Worm (Caenorhabditis elegans): Measurements from ENCODE around the gene argk-1.

argk-1 gene

ce11 chrV:16103594-16103993 is at the start of gene argk-1:
Gene argk-1 (plus strand): TSS chrV:16103894.
- no peak for TF ChIP-seq nhr-237 (tag; optimal IDR thresholded peaks at IDR 0.05)
- TF ChIP-seq hlh-1 (tag; optimal IDR thresholded peaks at IDR 0.05): no peak
- TF ChIP-seq bed-3 (GFP tag; optimal IDR thresholded peaks at IDR 0.05): no peak
- TF ChIP-seq nhr-28 (tag; optimal IDR thresholded peaks at IDR 0.05): no peak
- no peak for TF ChIP-seq mls-2 (tag; optimal IDR thresholded peaks at IDR 0.05)
- no peak for TF ChIP-seq cnd-1 (tag; optimal IDR thresholded peaks at IDR 0.05)
- no peak for TF ChIP-seq mep-1 (tag; optimal IDR thresholded peaks at IDR 0.05)
- TF ChIP-seq nhr-12 (tag; optimal IDR thresholded peaks at IDR 0.05): no peak
- no peak for TF ChIP-seq lin-13 (tag; optimal IDR thresholded peaks at IDR 0.05)
- TF ChIP-seq ceh-39 (tag; optimal IDR thresholded peaks at IDR 0.05): no peak
- no peak for TF ChIP-seq drap-1 (GFP tag; optimal IDR thresholded peaks at IDR 0.05)
- TF ChIP-seq unc-120 (tag; optimal IDR thresholded peaks at IDR 0.05; ENCODE audit: poor library complexity, severe bottlenecking): no peak
- no peak for TF ChIP-seq unc-62 (GFP tag; optimal IDR thresholded peaks at IDR 0.05)
- TF ChIP-seq ceh-83 (GFP tag; optimal IDR thresholded peaks at IDR 0.05): no peak
- no peak for TF ChIP-seq lin-32 (GFP tag; optimal IDR thresholded peaks at IDR 0.05)
- no peak for TF ChIP-seq tbx-8 (GFP tag; optimal IDR thresholded peaks at IDR 0.05)
- no peak for TF ChIP-seq nhr-76 (tag; optimal IDR thresholded peaks at IDR 0.05)
- no peak for TF ChIP-seq sem-2 (GFP tag; optimal IDR thresholded peaks at IDR 0.05)

- TF ChIP-seq nhr-28 (tag; optimal IDR thresholded peaks at IDR 0.05) (no peak), unc-120 (tag; optimal IDR thresholded peaks at IDR 0.05; ENCODE audit: poor library complexity, severe bottlenecking) (no peak), zip-8 (tag; optimal IDR thresholded peaks at IDR 0.05) (no peak)
Measured at ce11 chrV:16055031-16055430, 48.7 kb upstream of the argk-1 start, which contains the start of gene F14H3.4. Gene F14H3.4 (minus strand): TSS chrV:16055072.

- TF ChIP-seq nhr-2 (tag; optimal IDR thresholded peaks at IDR 0.05) (no peak), ztf-11 (tag; optimal IDR thresholded peaks at IDR 0.05) (no peak), lin-13 (tag; optimal IDR thresholded peaks at IDR 0.05) (no peak), mls-2 (tag; optimal IDR thresholded peaks at IDR 0.05) (no peak), lin-32 (GFP tag; optimal IDR thresholded peaks at IDR 0.05) (no peak), cnd-1 (tag; optimal IDR thresholded peaks at IDR 0.05) (no peak), mep-1 (tag; optimal IDR thresholded peaks at IDR 0.05) (no peak), nhr-76 (tag; optimal IDR thresholded peaks at IDR 0.05) (no peak), nhr-28 (tag; optimal IDR thresholded peaks at IDR 0.05) (no peak), mab-5 (tag; optimal IDR thresholded peaks at IDR 0.05) (no peak), M03D4.4 (tag; optimal IDR thresholded peaks at IDR 0.05) (no peak), elt-3 (tag; optimal IDR thresholded peaks at IDR 0.05) (no peak), zip-8 (tag; optimal IDR thresholded peaks at IDR 0.05) (no peak), tbx-8 (GFP tag; optimal IDR thresholded peaks at IDR 0.05) (no peak)
Measured at ce11 chrV:16057010-16057463, 46.7 kb upstream of the argk-1 start, which contains the start of gene F14H3.5. Gene F14H3.5 (minus strand): TSS chrV:16057060.

ce11 chrV:16058872-16059271 is 44.8 kb upstream of the argk-1 start, which contains the start of gene F14H3.6:
Gene F14H3.6 (minus strand): TSS chrV:16058893.
- TF ChIP-seq lin-13 (tag; optimal IDR thresholded peaks at IDR 0.05): no peak
- TF ChIP-seq ceh-83 (GFP tag; optimal IDR thresholded peaks at IDR 0.05): no peak
- TF ChIP-seq hlh-1 (tag; optimal IDR thresholded peaks at IDR 0.05): no peak

ce11 chrV:16060135-16060534 is 43.6 kb upstream of the argk-1 start, which contains the start of gene F14H3.15:
Gene F14H3.15 (minus strand): TSS chrV:16060235.
- no peak for TF ChIP-seq M03D4.4 (tag; optimal IDR thresholded peaks at IDR 0.05)

- TF ChIP-seq sem-2 (GFP tag; optimal IDR thresholded peaks at IDR 0.05) (no peak), snpc-4 (tag; optimal IDR thresholded peaks at IDR 0.05) (no peak), unc-62 (GFP tag; optimal IDR thresholded peaks at IDR 0.05) (no peak), lin-32 (GFP tag; optimal IDR thresholded peaks at IDR 0.05) (no peak)
Measured at ce11 chrV:16061993-16062392, 41.7 kb upstream of the argk-1 start, which contains the start of gene fbxa-100. Gene fbxa-100 (minus strand): TSS chrV:16062093.

ce11 chrV:16062788-16063187 is 40.9 kb upstream of the argk-1 start, which contains the start of gene F14H3.14:
Gene F14H3.14 (minus strand): TSS chrV:16062888.
- no peak for TF ChIP-seq cnd-1 (tag; optimal IDR thresholded peaks at IDR 0.05)
- no peak for TF ChIP-seq sptf-1 (tag; optimal IDR thresholded peaks at IDR 0.05)

All from whole organism, mixed stage, embryonic.